Fruit fly (Drosophila melanogaster): ENCODE results near the gene Ir94e.

Ir94e gene

DNA sequence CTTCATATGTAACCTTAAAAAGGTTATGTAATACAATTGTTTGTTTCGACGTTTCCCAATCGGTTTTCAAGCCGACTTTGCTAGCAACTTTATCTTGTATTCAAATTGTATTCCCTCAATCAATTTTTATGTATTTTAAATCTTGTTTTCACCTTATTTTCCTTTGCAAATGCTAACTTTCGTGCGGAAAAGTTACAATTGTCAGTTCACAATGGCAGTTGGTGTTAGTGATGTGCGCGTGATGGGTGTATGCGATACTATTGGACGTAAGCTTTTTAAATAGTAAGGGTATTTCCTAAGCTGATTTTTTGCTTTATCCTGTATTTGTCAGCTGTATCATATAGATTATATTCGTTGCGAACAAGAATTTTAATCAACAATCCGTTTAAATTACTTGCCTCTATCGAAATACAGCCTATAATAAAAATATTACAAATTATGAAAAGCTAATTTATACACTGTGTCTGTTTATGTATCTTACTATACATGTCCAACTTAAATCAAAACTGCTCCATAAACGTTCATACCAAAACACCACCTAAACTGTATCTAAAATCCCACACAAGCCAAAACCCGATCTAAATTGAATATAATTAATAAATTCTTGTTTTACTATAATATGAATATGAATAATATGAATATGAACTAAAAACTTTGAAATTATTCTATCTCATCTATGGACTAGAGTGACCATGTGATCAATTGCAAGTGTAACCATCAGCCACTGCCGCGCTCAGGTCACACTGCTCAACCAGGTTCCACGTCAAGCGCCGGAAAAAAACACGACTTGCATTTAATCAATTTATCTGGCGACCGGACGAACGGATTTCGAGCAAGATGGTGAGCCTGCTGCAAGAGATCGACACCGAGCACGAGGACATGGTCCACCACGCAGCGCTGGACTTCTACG lies 49.2 kb upstream of the Ir94e start, which contains the start of the genes ATPsynCF6 and Sec13 (continued):
- peak; percentile 27 for TF ChIP-seq CG10209 (GFP tag; optimal IDR thresholded peaks at IDR 0.05)
- TF ChIP-seq CG6765 (GFP tag; optimal IDR thresholded peaks at IDR 0.05) = no peak
- peak; percentile 63 for TF ChIP-seq Meics (GFP tag; optimal IDR thresholded peaks at IDR 0.05)
- TF ChIP-seq pan (optimal IDR thresholded peaks at IDR 0.05) = no peak
- peak in 1 of 2 experiments; percentile 74 for TF ChIP-seq pan (GFP tag; optimal IDR thresholded peaks at IDR 0.05 in 1 of 2, IDR thresholded peaks at IDR 0.05 in 1 of 2)
- TF ChIP-seq CG17802 (tag; optimal IDR thresholded peaks at IDR 0.05) = peak; percentile 16
- no peak for TF ChIP-seq Spps (tag; optimal IDR thresholded peaks at IDR 0.05)
- no peak for TF ChIP-seq Vsx1 (GFP tag; optimal IDR thresholded peaks at IDR 0.05)
- peak; percentile 37; the same call in 1 of the 3 replicates for TF ChIP-seq Mrtf (GFP tag; IDR thresholded peaks at IDR 0.05)
- TF ChIP-seq zfh2 (GFP tag; optimal IDR thresholded peaks at IDR 0.05) = peak; percentile 31
- peak; percentile 47; the same call in 1 of the 2 replicates for TF ChIP-seq CG11085 (GFP tag; IDR thresholded peaks at IDR 0.05)
- no peak for TF ChIP-seq Doc2 (GFP tag; IDR thresholded peaks at IDR 0.05)
- peak; percentile 76 for TF ChIP-seq CG14710 (tag; optimal IDR thresholded peaks at IDR 0.05)
- no peak for TF ChIP-seq CG2202 (tag; optimal IDR thresholded peaks at IDR 0.05)
- TF ChIP-seq CG17361 (GFP tag; IDR thresholded peaks at IDR 0.05) = 0 out of 3 replicates have a peak, but pooled peaks have one; percentile 52
- TF ChIP-seq Dll (GFP tag; IDR thresholded peaks at IDR 0.05; ENCODE audit: partially characterized antibody) = peak; percentile 91
- TF ChIP-seq Hey (tag; optimal IDR thresholded peaks at IDR 0.05) = no peak
- TF ChIP-seq CG4707 (GFP tag; optimal IDR thresholded peaks at IDR 0.05) = no peak
- TF ChIP-seq CTCF (GFP tag; optimal IDR thresholded peaks at IDR 0.05) = peak; percentile 8
- no peak for TF ChIP-seq Lim3 (GFP tag; IDR thresholded peaks at IDR 0.05)
- TF ChIP-seq Sin3A (optimal IDR thresholded peaks at IDR 0.05) = peak; percentile 16
- no peak for TF ChIP-seq slp2 (GFP tag; optimal IDR thresholded peaks at IDR 0.05)
- TF ChIP-seq tx (GFP tag; optimal IDR thresholded peaks at IDR 0.05) = no peak
- peak; percentile 75 for TF ChIP-seq CG2678 (tag; optimal IDR thresholded peaks at IDR 0.05)
- TF ChIP-seq gsb-n (tag; optimal IDR thresholded peaks at IDR 0.05) = peak; percentile 19
- TF ChIP-seq CG4404 (GFP tag; IDR thresholded peaks at IDR 0.05) = 0 out of 2 replicates have a peak, but pooled peaks have one; percentile 11
- TF ChIP-seq slou (GFP tag; optimal IDR thresholded peaks at IDR 0.05) = peak; percentile 42
- TF ChIP-seq Ada2b (GFP tag; IDR thresholded peaks at IDR 0.05) = peak; percentile 66
- TF ChIP-seq CG13624 (GFP tag; optimal IDR thresholded peaks at IDR 0.05) = peak; percentile 20
- TF ChIP-seq CG32767 (GFP tag; IDR thresholded peaks at IDR 0.05) = no peak
- TF ChIP-seq al (GFP tag; IDR thresholded peaks at IDR 0.05) = peak; percentile 42; the same call in 1 of the 2 replicates
- TF ChIP-seq CG7928 (GFP tag; optimal IDR thresholded peaks at IDR 0.05) = no peak
- peak; percentile 37 for TF ChIP-seq exex (tag; optimal IDR thresholded peaks at IDR 0.05)
- no peak for TF ChIP-seq aop (GFP tag; IDR thresholded peaks at IDR 0.05)
- TF ChIP-seq Ets97D (GFP tag; optimal IDR thresholded peaks at IDR 0.05) = peak; percentile 27
- no peak for TF ChIP-seq zf30C (GFP tag; optimal IDR thresholded peaks at IDR 0.05)
- TF ChIP-seq Nf-YB (GFP tag; optimal IDR thresholded peaks at IDR 0.05) = no peak
- peak; percentile 78 for TF ChIP-seq Rfx (GFP tag; IDR thresholded peaks at IDR 0.05)
- TF ChIP-seq NFAT (GFP tag; IDR thresholded peaks at IDR 0.05) = peak; percentile 69; the same call in 1 of the 2 replicates
- peak; percentile 69; the same call in 2 of the 3 replicates for TF ChIP-seq dysf (GFP tag; IDR thresholded peaks at IDR 0.05)
- TF ChIP-seq Usf (GFP tag; optimal IDR thresholded peaks at IDR 0.05) = no peak
- no peak for TF ChIP-seq vfl (GFP tag; optimal IDR thresholded peaks at IDR 0.05)
- TF ChIP-seq Blimp-1 (GFP tag; optimal IDR thresholded peaks at IDR 0.05) = peak; percentile 56
- TF ChIP-seq CG12071 (GFP tag; optimal IDR thresholded peaks at IDR 0.05) = no peak
- peak; percentile 34 for TF ChIP-seq Six4 (GFP tag; optimal IDR thresholded peaks at IDR 0.05)
- TF ChIP-seq CG42726 (GFP tag; IDR thresholded peaks at IDR 0.05; ENCODE audit: partially characterized antibody) = peak; percentile 93
- peak; percentile 14 for TF ChIP-seq CG5180 (GFP tag; optimal IDR thresholded peaks at IDR 0.05)
- TF ChIP-seq sr (GFP tag; IDR thresholded peaks at IDR 0.05) = no peak
- no peak for TF ChIP-seq tup (GFP tag; optimal IDR thresholded peaks at IDR 0.05)
- TF ChIP-seq CG17912 (GFP tag; optimal IDR thresholded peaks at IDR 0.05) = no peak

Measured in whole organism, embryonic.